Fruit fly (Drosophila melanogaster) whole organism, embryonic: ENCODE data around the gene CG11629.

Experiments
- ATbp ChIP-seq: fragments of 200-800 bp; sonication (Bioruptor generic); optimal IDR thresholded peaks from 2 replicates; lab custom pipeline; 2017; ENCODE audit warnings: missing biosample characterization, mild to moderate bottlenecking, missing genetic modification characterization, missing genetic modification reagents
- CG10147 ChIP-seq: fragments of 200-800 bp; sonication (Bioruptor generic); optimal IDR thresholded peaks from 2 replicates; lab custom pipeline; 2019; ENCODE audit warnings: missing biosample characterization, mild to moderate bottlenecking, missing genetic modification characterization, moderate library complexity
- CG10565 ChIP-seq: fragments of 200-800 bp; sonication (Bioruptor generic); optimal IDR thresholded peaks from 3 replicates; lab custom pipeline; 2016; ENCODE audit warnings: missing biosample characterization, mild to moderate bottlenecking, missing genetic modification characterization
- CG11398 ChIP-seq: fragments of 200-800 bp; sonication (Bioruptor generic); optimal IDR thresholded peaks from 2 replicates; lab custom pipeline; 2016; ENCODE audit warnings: missing biosample characterization, missing genetic modification characterization
- CG12104 ChIP-seq: fragments of 200-800 bp; sonication (Bioruptor generic); optimal IDR thresholded peaks from 3 replicates; lab custom pipeline; 2016; ENCODE audit warnings: missing biosample characterization, missing genetic modification characterization
- CG14860 ChIP-seq: fragments of 200-800 bp; sonication (Bioruptor generic); IDR thresholded peaks from 3 replicates; pipeline ENCODE4 v1.3.6; 2022; ENCODE audit warnings: missing biosample characterization, missing genetic modification characterization; ENCODE audit not compliant: partially characterized antibody
- CG15269 ChIP-seq: fragments of 200-800 bp; sonication (Bioruptor generic); optimal IDR thresholded peaks from 2 replicates; lab custom pipeline; 2018; ENCODE audit warnings: missing biosample characterization, mild to moderate bottlenecking, missing genetic modification characterization, moderate library complexity
- CG1832 ChIP-seq: fragments of 200-800 bp; sonication (Bioruptor generic); optimal IDR thresholded peaks from 2 replicates; lab custom pipeline; 2017; ENCODE audit warnings: missing biosample characterization, mild to moderate bottlenecking, missing genetic modification characterization, inconsistent platforms
- CG18764 ChIP-seq: fragments of 200-800 bp; sonication (Bioruptor generic); optimal IDR thresholded peaks from 3 replicates; lab custom pipeline; 2016; ENCODE audit warnings: missing biosample characterization, missing genetic modification characterization
- CG2129 ChIP-seq: fragments of 200-800 bp; sonication (Bioruptor generic); IDR thresholded peaks from 2 replicates; pipeline ENCODE4 v1.3.6; 2022; ENCODE audit warnings: missing biosample characterization, missing genetic modification characterization; ENCODE audit not compliant: partially characterized antibody
- CG32772 ChIP-seq: fragments of 200-800 bp; sonication (Bioruptor generic); IDR thresholded peaks from 2 replicates; pipeline ENCODE4 v1.3.6; 2022; ENCODE audit warnings: missing biosample characterization, missing genetic modification characterization
- CG34422 ChIP-seq: fragments of 200-800 bp; sonication (Bioruptor generic); IDR thresholded peaks from 3 replicates; pipeline ENCODE4 v1.3.6; 2022; ENCODE audit warnings: missing biosample characterization, missing genetic modification characterization
- CG4328 ChIP-seq: fragments of 200-800 bp; sonication (Bioruptor generic); optimal IDR thresholded peaks from 3 replicates; lab custom pipeline; 2017; ENCODE audit warnings: missing biosample characterization, missing genetic modification reagents, missing genetic modification characterization
- CG4617 ChIP-seq: fragments of 200-800 bp; sonication (Bioruptor generic); optimal IDR thresholded peaks from 3 replicates; lab custom pipeline; 2016; ENCODE audit warnings: missing biosample characterization, missing genetic modification characterization, borderline replicate concordance
- CG5180 ChIP-seq: fragments of 200-800 bp; sonication (Bioruptor generic); optimal IDR thresholded peaks from 3 replicates; lab custom pipeline; 2017; ENCODE audit warnings: missing biosample characterization, missing genetic modification characterization, mild to moderate bottlenecking, moderate library complexity, missing genetic modification reagents
- CG9609 ChIP-seq: fragments of 200-800 bp; sonication (Bioruptor generic); optimal IDR thresholded peaks from 3 replicates; lab custom pipeline; 2016; ENCODE audit warnings: missing biosample characterization, missing genetic modification characterization
- D19B ChIP-seq: fragments of 200-800 bp; sonication (Bioruptor generic); optimal IDR thresholded peaks from 2 replicates; lab custom pipeline; 2017; ENCODE audit warnings: missing biosample characterization, mild to moderate bottlenecking, missing genetic modification characterization
- Deaf1 ChIP-seq: fragments of 200-800 bp; optimal IDR thresholded peaks from 3 replicates; lab custom pipeline; 2019; ENCODE audit warnings: missing biosample characterization, mild to moderate bottlenecking, missing genetic modification characterization, moderate library complexity
- HmgD ChIP-seq: fragments of 200-800 bp; sonication (Bioruptor generic); optimal IDR thresholded peaks from 3 replicates; lab custom pipeline; 2016; ENCODE audit warnings: missing biosample characterization, missing genetic modification characterization
- Hmr ChIP-seq: fragments of 200-800 bp; sonication (Bioruptor generic); optimal IDR thresholded peaks from 3 replicates; lab custom pipeline; 2017; ENCODE audit warnings: mild to moderate bottlenecking, missing biosample characterization, missing genetic modification reagents, missing genetic modification characterization
- Hsf ChIP-seq: fragments of 200-800 bp; sonication (Bioruptor generic); optimal IDR thresholded peaks from 3 replicates; lab custom pipeline; 2016; ENCODE audit warnings: missing biosample characterization, missing genetic modification characterization
- MTF-1 ChIP-seq: fragments of 200-800 bp; sonication (Bioruptor generic); optimal IDR thresholded peaks from 2 replicates; lab custom pipeline; 2018; ENCODE audit warnings: missing biosample characterization, mild to moderate bottlenecking, missing genetic modification characterization, borderline replicate concordance
- Max ChIP-seq: fragments of 200-800 bp; sonication (Bioruptor generic); optimal IDR thresholded peaks from 2 replicates; lab custom pipeline; 2016; ENCODE audit warnings: missing biosample characterization, mild to moderate bottlenecking, missing genetic modification characterization
- Mrtf ChIP-seq: fragments of 200-800 bp; sonication (Bioruptor generic); IDR thresholded peaks from 3 replicates; pipeline ENCODE4 v1.3.6; 2022; ENCODE audit warnings: missing biosample characterization, missing genetic modification characterization
- Nf-YA ChIP-seq: fragments of 200-800 bp; sonication (Bioruptor generic); IDR thresholded peaks from 2 replicates; pipeline ENCODE4 v1.3.6; 2022; ENCODE audit warnings: missing biosample characterization, missing genetic modification characterization
- Nf-YB ChIP-seq: fragments of 200-800 bp; sonication (Bioruptor generic); optimal IDR thresholded peaks from 3 replicates; lab custom pipeline; 2019; ENCODE audit warnings: missing biosample characterization, mild to moderate bottlenecking, missing genetic modification characterization, moderate library complexity
- Nf-YC ChIP-seq: fragments of 200-800 bp; optimal IDR thresholded peaks from 3 replicates; lab custom pipeline; 2019; ENCODE audit warnings: missing biosample characterization, mild to moderate bottlenecking, missing genetic modification characterization, moderate library complexity
- Poxn ChIP-seq: fragments of 200-800 bp; sonication (Bioruptor generic); IDR thresholded peaks from 2 replicates; pipeline ENCODE4 v1.3.6; 2022; ENCODE audit warnings: missing biosample characterization, missing genetic modification characterization
- Taf1 ChIP-seq: fragments of 200-800 bp; sonication (Bioruptor generic); IDR thresholded peaks from 2 replicates; pipeline ENCODE4 v1.3.6; 2022; ENCODE audit warnings: missing biosample characterization, missing genetic modification characterization
- abd-A ChIP-seq: fragments of 200-800 bp; sonication (Bioruptor generic); optimal IDR thresholded peaks from 3 replicates; lab custom pipeline; 2019; ENCODE audit warnings: missing biosample characterization, mild to moderate bottlenecking, missing genetic modification characterization, moderate library complexity
- ara ChIP-seq: fragments of 200-800 bp; sonication (Bioruptor generic); IDR thresholded peaks from 2 replicates; pipeline ENCODE4 v1.3.6; 2022; ENCODE audit warnings: missing biosample characterization, missing genetic modification characterization
- bigmax ChIP-seq: fragments of 200-800 bp; sonication (Bioruptor generic); optimal IDR thresholded peaks from 2 replicates; lab custom pipeline; 2018; ENCODE audit warnings: missing biosample characterization, mild to moderate bottlenecking, missing genetic modification characterization
- cg ChIP-seq: fragments of 200-800 bp; sonication (Bioruptor generic); optimal IDR thresholded peaks from 3 replicates; lab custom pipeline; 2019; ENCODE audit warnings: missing biosample characterization, mild to moderate bottlenecking, missing genetic modification characterization, moderate library complexity
- chinmo ChIP-seq: fragments of 200-800 bp; sonication (Bioruptor generic); IDR thresholded peaks from 4 replicates; pipeline ENCODE4 v1.3.6; 2022; ENCODE audit warnings: missing biosample characterization, missing genetic modification characterization; ENCODE audit not compliant: partially characterized antibody
- danr ChIP-seq: fragments of 200-800 bp; sonication (Bioruptor generic); IDR thresholded peaks from 2 replicates; pipeline ENCODE4 v1.3.6; 2022; ENCODE audit warnings: missing biosample characterization, missing genetic modification characterization
- disco-r ChIP-seq: fragments of 200-800 bp; sonication (Bioruptor generic); optimal IDR thresholded peaks from 2 replicates; lab custom pipeline; 2016; ENCODE audit warnings: missing biosample characterization, missing genetic modification characterization
- ewg ChIP-seq: fragments of 200-800 bp; sonication (Bioruptor generic); optimal IDR thresholded peaks from 3 replicates; lab custom pipeline; 2017; ENCODE audit warnings: mild to moderate bottlenecking, missing biosample characterization, missing genetic modification reagents, missing genetic modification characterization
- fd3F ChIP-seq: fragments of 200-800 bp; sonication (Bioruptor generic); optimal IDR thresholded peaks from 2 replicates; lab custom pipeline; 2018; ENCODE audit warnings: missing biosample characterization, mild to moderate bottlenecking, missing genetic modification characterization, moderate library complexity
- fd64A ChIP-seq: fragments of 200-800 bp; sonication (Bioruptor generic); optimal IDR thresholded peaks from 3 replicates; lab custom pipeline; 2018; ENCODE audit warnings: missing biosample characterization, mild to moderate bottlenecking, missing genetic modification characterization
- kni ChIP-seq: fragments of 200-800 bp; sonication (Bioruptor generic); optimal IDR thresholded peaks from 3 replicates; lab custom pipeline; 2017; ENCODE audit warnings: mild to moderate bottlenecking, missing biosample characterization, missing genetic modification reagents, missing genetic modification characterization
- lmd ChIP-seq: fragments of 200-800 bp; sonication (Bioruptor generic); IDR thresholded peaks from 2 replicates; pipeline ENCODE4 v1.3.6; 2022; ENCODE audit warnings: missing biosample characterization, missing genetic modification characterization
- lola ChIP-seq, 3 experiments: fragments of >200 bp in 2 of 3; fragments of 200-800 bp in 1 of 3; sonication (Bioruptor generic) in 1 of 3; optimal IDR thresholded peaks; 2 replicates each; lab custom pipeline; 2017 to 2019; ENCODE audit warnings: missing biosample characterization in 3 of 3, missing genetic modification characterization in 3 of 3, mild to moderate bottlenecking in 1 of 3, moderate library complexity in 1 of 3
- nom ChIP-seq: fragments of 200-800 bp; sonication (Bioruptor generic); optimal IDR thresholded peaks from 2 replicates; lab custom pipeline; 2017; ENCODE audit warnings: missing biosample characterization, missing genetic modification characterization, mild to moderate bottlenecking, moderate library complexity, missing genetic modification reagents
- repo ChIP-seq: fragments of 200-800 bp; sonication (Bioruptor generic); optimal IDR thresholded peaks from 2 replicates; lab custom pipeline; 2016; ENCODE audit warnings: missing biosample characterization, missing genetic modification characterization
- scrt ChIP-seq: fragments of 200-800 bp; sonication (Bioruptor generic); optimal IDR thresholded peaks from 2 replicates; lab custom pipeline; 2018; ENCODE audit warnings: missing biosample characterization, mild to moderate bottlenecking, missing genetic modification characterization, moderate library complexity
- sd ChIP-seq: fragments of 200-800 bp; sonication (Bioruptor generic); optimal IDR thresholded peaks from 3 replicates; lab custom pipeline; 2018; ENCODE audit warnings: missing biosample characterization, mild to moderate bottlenecking, missing genetic modification characterization, moderate library complexity
- sima ChIP-seq: fragments of 200-800 bp; sonication (Bioruptor generic); optimal IDR thresholded peaks from 2 replicates; lab custom pipeline; 2016; ENCODE audit warnings: missing biosample characterization, missing genetic modification characterization
- slbo ChIP-seq: fragments of 200-800 bp; sonication (Bioruptor generic); IDR thresholded peaks from 2 replicates; pipeline ENCODE4 v1.3.6; 2022; ENCODE audit warnings: missing biosample characterization, missing genetic modification characterization
- ssp ChIP-seq: fragments of 200-800 bp; sonication (Bioruptor generic); IDR thresholded peaks from 2 replicates; pipeline ENCODE4 v1.3.6; 2022; ENCODE audit warnings: missing biosample characterization, missing genetic modification characterization
- stc ChIP-seq: fragments of 200-800 bp; sonication (Bioruptor generic); IDR thresholded peaks from 2 replicates; pipeline ENCODE4 v1.3.6; 2022; ENCODE audit warnings: missing biosample characterization, missing genetic modification characterization
- wek ChIP-seq: fragments of 200-800 bp; sonication (Bioruptor generic); optimal IDR thresholded peaks from 3 replicates; lab custom pipeline; 2018; ENCODE audit warnings: missing biosample characterization, mild to moderate bottlenecking, missing genetic modification characterization, moderate library complexity
- zfh2 ChIP-seq: fragments of 200-800 bp; sonication (Bioruptor generic); optimal IDR thresholded peaks from 2 replicates; lab custom pipeline; 2016; ENCODE audit warnings: missing biosample characterization, missing genetic modification characterization

CG11629 gene

dm6 chr2L:21866362-21866761 is 31.7 kb downstream of the CG11629 start (continued):
- TF ChIP-seq CG2129 (GFP tag; lab: Robert Waterston, UW) (no peak), CG34422 (no peak), Nf-YB (peak; percentile 94), D19B (GFP tag; lab: Kevin White, UChicago) (no peak), cg (GFP tag; lab: Kevin White, UChicago) (no peak), CG12104 (GFP tag; lab: Kevin White, UChicago) (no peak), fd64A (no peak), Taf1 (GFP tag; lab: Robert Waterston, UW) (no peak), scrt (GFP tag; lab: Kevin White, UChicago) (no peak), CG4617 (no peak), ssp (GFP tag; lab: Robert Waterston, UW) (no peak), CG32772 (GFP tag; lab: Robert Waterston, UW) (no peak), sd (peak; percentile 63), fd3F (no peak), CG4328 (no peak), Max (GFP tag; lab: Kevin White, UChicago) (no peak), disco-r (GFP tag; lab: Kevin White, UChicago) (no peak), stc (no peak), Nf-YC (tag; lab: Kevin White, UChicago) (peak; percentile 91), ATbp (no peak), Mrtf (no peak), Nf-YA (0 out of 2 replicates have a peak, but pooled peaks have one; percentile 22), zfh2 (GFP tag; lab: Kevin White, UChicago) (no peak), lmd (GFP tag; lab: Robert Waterston, UW) (no peak), CG11398 (GFP tag; lab: Kevin White, UChicago) (no peak), MTF-1 (GFP tag; lab: Kevin White, UChicago) (no peak), danr (no peak), CG10147 (no peak), HmgD (GFP tag; lab: Kevin White, UChicago) (no peak), sima (GFP tag; lab: Kevin White, UChicago) (no peak), CG9609 (no peak), repo (no peak)

- TF ChIP-seq slbo (GFP tag; lab: Robert Waterston, UW): 0 out of 2 replicates have a peak, but pooled peaks have one; percentile 13
- peak; percentile 60 for TF ChIP-seq Deaf1
- TF ChIP-seq chinmo (GFP tag; lab: Robert Waterston, UW): 0 out of 4 replicates have a peak, but pooled peaks have one; percentile 49
- no peak for TF ChIP-seq ara (GFP tag; lab: Robert Waterston, UW)
- no peak for TF ChIP-seq Hsf (GFP tag; lab: Kevin White, UChicago)
- TF ChIP-seq CG10565: no peak
- no peak for TF ChIP-seq lola (GFP tag; optimal IDR thresholded peaks at IDR 0.05; lab: Kevin White, UChicago)
- peak; percentile 51 for TF ChIP-seq Nf-YB
- TF ChIP-seq wek (GFP tag; lab: Kevin White, UChicago): no peak
- no peak for TF ChIP-seq CG18764 (GFP tag; lab: Kevin White, UChicago)
- TF ChIP-seq Hmr (GFP tag; lab: Kevin White, UChicago): no peak
- TF ChIP-seq bigmax (GFP tag; lab: Kevin White, UChicago): no peak
- peak; percentile 45 for TF ChIP-seq nom (GFP tag; lab: Kevin White, UChicago)
- no peak for TF ChIP-seq Poxn (GFP tag; lab: Robert Waterston, UW)
- peak; percentile 1 for TF ChIP-seq CG15269 (tag; lab: Kevin White, UChicago)
- TF ChIP-seq CG14860: no peak
- TF ChIP-seq abd-A: peak; percentile 65
- peak; percentile 49 for TF ChIP-seq kni (GFP tag; lab: Kevin White, UChicago)
- no peak for TF ChIP-seq ewg (GFP tag; lab: Kevin White, UChicago)
- peak; percentile 55 for TF ChIP-seq CG1832 (GFP tag; lab: Kevin White, UChicago)
- no peak for TF ChIP-seq CG5180 (GFP tag; lab: Kevin White, UChicago)
Observed at dm6 chr2L:21863544-21863945, 34.5 kb downstream of the CG11629 start.
